Worm (Caenorhabditis elegans): Measurements from ENCODE around the gene glb-33.
A peak's percentile ranks its signal among the peaks of the same experiment; 100 is the strongest.

Gene glb-33

ce11 chrV:1375007-1375406 lies 23.1 kb downstream of the glb-33 start:
- TF ChIP-seq egl-18 (GFP tag; IDR thresholded peaks at IDR 0.05): no peak
- peak; percentile 78 for TF ChIP-seq zfh-2 (GFP tag; conservative IDR thresholded peaks at IDR 0.05)
- no peak for TF ChIP-seq bed-1 (GFP tag; IDR thresholded peaks at IDR 0.05)
- no peak for TF ChIP-seq F55B11.4 (tag; optimal IDR thresholded peaks at IDR 0.05; ENCODE audit: borderline replicate concordance, insufficient read depth)

- no peak for TF ChIP-seq aptf-2 (GFP tag; conservative IDR thresholded peaks at IDR 0.05)
- no peak for TF ChIP-seq lin-40 (tag; optimal IDR thresholded peaks at IDR 0.05)
- no peak for TF ChIP-seq sptf-2 (GFP tag; optimal IDR thresholded peaks at IDR 0.05)
- TF ChIP-seq zfh-2 (GFP tag; conservative IDR thresholded peaks at IDR 0.05): peak; percentile 84
- TF ChIP-seq egrh-3 (GFP tag; IDR thresholded peaks at IDR 0.05): peak; percentile 51; the same call in 1 of the 2 replicates
- TF ChIP-seq atf-7 (tag; optimal IDR thresholded peaks at IDR 0.05): no peak
- TF ChIP-seq mcd-1 (GFP tag; IDR thresholded peaks at IDR 0.05): 0 out of 2 replicates have a peak, but pooled peaks have one; percentile 6
- no peak for TF ChIP-seq lin-26 (GFP tag; IDR thresholded peaks at IDR 0.05)
Observed at ce11 chrV:1378010-1378409, 26.1 kb downstream of the glb-33 start.

ce11 chrV:1383206-1383908 lies 31.4 kb downstream of the glb-33 start, which contains the start of gene rga-4:
rga-4 (minus strand) TSS chrV:1383256.
- TF ChIP-seq nhr-120 (GFP tag; IDR thresholded peaks at IDR 0.05) (no peak), rpc-1 (optimal IDR thresholded peaks at IDR 0.05) (no peak), rpc-1 (tag; optimal IDR thresholded peaks at IDR 0.05) (no peak), madf-3 (GFP tag; IDR thresholded peaks at IDR 0.05) (no peak), K12H6.12 (tag; optimal IDR thresholded peaks at IDR 0.05) (no peak), akir-1 (GFP tag; optimal IDR thresholded peaks at IDR 0.05) (no peak), fkh-3 (tag; optimal IDR thresholded peaks at IDR 0.05) (no peak), aptf-3 (GFP tag; IDR thresholded peaks at IDR 0.05) (no peak), efl-1 (GFP tag; optimal IDR thresholded peaks at IDR 0.05) (peak; percentile 11), nfya-1 (tag; optimal IDR thresholded peaks at IDR 0.05; ENCODE audit: borderline replicate concordance, insufficient read depth) (no peak), sptf-2 (GFP tag; optimal IDR thresholded peaks at IDR 0.05) (no peak), B0261.1 (tag; optimal IDR thresholded peaks at IDR 0.05) (no peak), cebp-1 (GFP tag; IDR thresholded peaks at IDR 0.05) (no peak), cebp-1 (tag; optimal IDR thresholded peaks at IDR 0.05) (peak; percentile 3), rec-8 (tag; optimal IDR thresholded peaks at IDR 0.05) (no peak), ceh-58 (GFP tag; IDR thresholded peaks at IDR 0.05) (no peak), pha-4 (tag; optimal IDR thresholded peaks at IDR 0.05) (no peak), lin-35 (GFP tag; optimal IDR thresholded peaks at IDR 0.05) (peak in 1 of 3 experiments; percentile 4), atf-7 (tag; optimal IDR thresholded peaks at IDR 0.05) (no peak), B0035.1 (tag; optimal IDR thresholded peaks at IDR 0.05) (no peak), zim-3 (tag; optimal IDR thresholded peaks at IDR 0.05) (no peak), F57C9.4 (tag; optimal IDR thresholded peaks at IDR 0.05) (no peak), F55B11.4 (tag; optimal IDR thresholded peaks at IDR 0.05; ENCODE audit: borderline replicate concordance, insufficient read depth) (no peak), rcor-1 (GFP tag; IDR thresholded peaks at IDR 0.05) (no peak), ztf-22 (GFP tag; optimal IDR thresholded peaks at IDR 0.05) (no peak), snpc-1.3 (tag; optimal IDR thresholded peaks at IDR 0.05; ENCODE audit: insufficient read depth) (peak; percentile 23), lsy-27 (tag; optimal IDR thresholded peaks at IDR 0.05; ENCODE audit: borderline replicate concordance, insufficient read depth) (no peak), tbp1 (GFP tag; optimal IDR thresholded peaks at IDR 0.05) (no peak), nfya-2 (GFP tag; IDR thresholded peaks at IDR 0.05) (no peak), unc-62 (GFP tag; optimal IDR thresholded peaks at IDR 0.05) (no peak), madf-10 (tag; optimal IDR thresholded peaks at IDR 0.05) (no peak), B0019.2 (GFP tag; conservative IDR thresholded peaks at IDR 0.05) (no peak), hlh-26 (GFP tag; conservative IDR thresholded peaks at IDR 0.05) (no peak), sdz-38 (tag; optimal IDR thresholded peaks at IDR 0.05) (no peak), ztf-28 (GFP tag; IDR thresholded peaks at IDR 0.05) (no peak), mes-4 (tag; optimal IDR thresholded peaks at IDR 0.05) (no peak)

Data from whole organism, young adult.